Fruit fly (Drosophila melanogaster) whole organism, embryonic: ENCODE data around the gene Ras85D.

Experiments used
- ATbp ChIP-seq: fragments of 200-800 bp; sonication (Bioruptor generic); optimal IDR thresholded peaks from 2 replicates; lab custom pipeline; 2017; ENCODE audit warnings: missing biosample characterization, mild to moderate bottlenecking, missing genetic modification characterization, missing genetic modification reagents
- Adf1 ChIP-seq: fragments of 200-800 bp; sonication (Bioruptor generic); IDR thresholded peaks from 2 replicates; pipeline ENCODE4 v1.3.6; 2022; ENCODE audit warnings: missing biosample characterization, missing genetic modification characterization
- Awh ChIP-seq: fragments of 200-800 bp; sonication (Bioruptor generic); IDR thresholded peaks from 2 replicates; pipeline ENCODE4, ENCODE4 v1.3.6; 2022; ENCODE audit warnings: missing biosample characterization, missing genetic modification characterization
- Bdp1 ChIP-seq: fragments of 200-800 bp; sonication (Bioruptor generic); optimal IDR thresholded peaks from 3 replicates; lab custom pipeline; 2016; ENCODE audit warnings: missing biosample characterization, missing genetic modification characterization
- Blimp-1 ChIP-seq: fragments of 200-800 bp; sonication (Bioruptor generic); optimal IDR thresholded peaks from 3 replicates; lab custom pipeline; 2018; ENCODE audit warnings: missing biosample characterization, missing genetic modification characterization, mild to moderate bottlenecking, moderate library complexity, missing genetic modification reagents
- CG10267 ChIP-seq: fragments of 200-800 bp; sonication (Bioruptor generic); optimal IDR thresholded peaks from 2 replicates; lab custom pipeline; 2018; ENCODE audit warnings: missing biosample characterization, mild to moderate bottlenecking, missing genetic modification characterization, moderate library complexity
- CG11456 ChIP-seq: fragments of 200-800 bp; sonication (Bioruptor generic); IDR thresholded peaks from 3 replicates; pipeline ENCODE4 v1.3.6; 2022; ENCODE audit warnings: missing biosample characterization, missing genetic modification characterization
- CG1233 ChIP-seq: fragments of 200-800 bp; sonication (Bioruptor generic); optimal IDR thresholded peaks from 4 replicates; lab custom pipeline; 2018; ENCODE audit warnings: missing biosample characterization, mild to moderate bottlenecking, missing genetic modification characterization
- CG12769 ChIP-seq: fragments of 200-800 bp; sonication (Bioruptor generic); optimal IDR thresholded peaks from 2 replicates; lab custom pipeline; 2019; ENCODE audit warnings: missing biosample characterization, mild to moderate bottlenecking, missing genetic modification characterization, moderate library complexity
- CG13624 ChIP-seq: fragments of 200-800 bp; sonication (Bioruptor generic); optimal IDR thresholded peaks from 2 replicates; lab custom pipeline; 2016; ENCODE audit warnings: missing biosample characterization, missing genetic modification characterization
- CG15011 ChIP-seq: fragments of 200-800 bp; sonication (Bioruptor generic); optimal IDR thresholded peaks from 3 replicates; lab custom pipeline; 2018; ENCODE audit warnings: missing biosample characterization, mild to moderate bottlenecking, missing genetic modification characterization
- CG17186 ChIP-seq: fragments of 200-800 bp; sonication (Bioruptor generic); optimal IDR thresholded peaks from 3 replicates; lab custom pipeline; 2017; ENCODE audit warnings: missing biosample characterization, missing genetic modification reagents, missing genetic modification characterization
- CG17328 ChIP-seq: fragments of 200-800 bp; sonication (Bioruptor generic); IDR thresholded peaks from 2 replicates; pipeline ENCODE4 v1.3.6; 2022; ENCODE audit warnings: missing biosample characterization, missing genetic modification characterization
- CG17359 ChIP-seq: fragments of 200-800 bp; sonication (Bioruptor generic); optimal IDR thresholded peaks from 3 replicates; lab custom pipeline; 2018; ENCODE audit warnings: missing biosample characterization, mild to moderate bottlenecking, missing genetic modification characterization, moderate library complexity
- CG30431 ChIP-seq: fragments of 200-800 bp; sonication (Bioruptor generic); optimal IDR thresholded peaks from 2 replicates; lab custom pipeline; 2017; ENCODE audit warnings: missing biosample characterization, missing genetic modification characterization
- CG3065 ChIP-seq: fragments of 200-800 bp; sonication (Bioruptor generic); optimal IDR thresholded peaks from 2 replicates; lab custom pipeline; 2016; ENCODE audit warnings: missing biosample characterization, missing genetic modification characterization
- CG31388 ChIP-seq: fragments of 200-800 bp; sonication (Bioruptor generic); optimal IDR thresholded peaks from 2 replicates; lab custom pipeline; 2016; ENCODE audit warnings: missing biosample characterization, missing genetic modification characterization
- CG3163 ChIP-seq: fragments of 200-800 bp; sonication (Bioruptor generic); optimal IDR thresholded peaks from 3 replicates; lab custom pipeline; 2016; ENCODE audit warnings: missing biosample characterization, missing genetic modification characterization
- CG32532 ChIP-seq: fragments of 200-800 bp; sonication (Bioruptor generic); IDR thresholded peaks from 2 replicates; pipeline ENCODE4 v1.3.6; 2022; ENCODE audit warnings: missing biosample characterization, missing genetic modification characterization
- CG4617 ChIP-seq: fragments of 200-800 bp; sonication (Bioruptor generic); optimal IDR thresholded peaks from 3 replicates; lab custom pipeline; 2016; ENCODE audit warnings: missing biosample characterization, missing genetic modification characterization, borderline replicate concordance
- CG4820 ChIP-seq: fragments of 200-800 bp; sonication (Bioruptor generic); optimal IDR thresholded peaks from 3 replicates; lab custom pipeline; 2016; ENCODE audit warnings: missing biosample characterization, missing genetic modification characterization
- CG5953 ChIP-seq: fragments of 200-800 bp; sonication (Bioruptor generic); IDR thresholded peaks from 2 replicates; pipeline ENCODE4 v1.3.6; 2022; ENCODE audit warnings: missing biosample characterization, missing genetic modification characterization
- CG6813 ChIP-seq: fragments of 200-800 bp; sonication (Bioruptor generic); optimal IDR thresholded peaks from 2 replicates; lab custom pipeline; 2017; ENCODE audit warnings: missing biosample characterization, missing genetic modification characterization, mild to moderate bottlenecking, moderate library complexity, missing genetic modification reagents
- CG6854 ChIP-seq: fragments of 200-800 bp; sonication (Bioruptor generic); optimal IDR thresholded peaks from 3 replicates; lab custom pipeline; 2017; ENCODE audit warnings: missing biosample characterization, mild to moderate bottlenecking, missing genetic modification characterization
- CHES-1-like ChIP-seq: fragments of 200-800 bp; sonication (Bioruptor generic); optimal IDR thresholded peaks from 2 replicates; lab custom pipeline; 2016; ENCODE audit warnings: missing biosample characterization, missing genetic modification characterization
- E2f1 ChIP-seq: fragments of 200-800 bp; sonication (Bioruptor generic); IDR thresholded peaks from 2 replicates; pipeline ENCODE4 v1.3.6; 2022; ENCODE audit warnings: missing biosample characterization, missing genetic modification characterization
- ERR ChIP-seq: fragments of 200-800 bp; sonication (Bioruptor generic); optimal IDR thresholded peaks from 2 replicates; lab custom pipeline; 2016; ENCODE audit warnings: missing biosample characterization, missing genetic modification characterization
- Eip74EF ChIP-seq, 2 experiments: fragments of 200-800 bp in 1 of 2; fragments of >200 bp in 1 of 2; sonication (Bioruptor generic) in 1 of 2; optimal IDR thresholded peaks; 2 replicates each; lab custom pipeline; 2017 to 2019; ENCODE audit warnings: missing biosample characterization in 2 of 2, missing genetic modification characterization in 2 of 2, mild to moderate bottlenecking in 1 of 2, moderate library complexity in 1 of 2
- Ets97D ChIP-seq: fragments of 200-800 bp; sonication (Bioruptor generic); optimal IDR thresholded peaks from 3 replicates; lab custom pipeline; 2016; ENCODE audit warnings: missing biosample characterization, missing genetic modification characterization
- Hand ChIP-seq: fragments of 200-800 bp; sonication (Bioruptor generic); optimal IDR thresholded peaks from 2 replicates; lab custom pipeline; 2017; ENCODE audit warnings: mild to moderate bottlenecking, missing biosample characterization, missing genetic modification reagents, missing genetic modification characterization
- Hmx ChIP-seq: fragments of 200-800 bp; sonication (Bioruptor generic); optimal IDR thresholded peaks from 2 replicates; lab custom pipeline; 2016; ENCODE audit warnings: missing biosample characterization, missing genetic modification characterization
- Lpt ChIP-seq: fragments of >200 bp; optimal IDR thresholded peaks from 2 replicates; lab custom pipeline; 2018; ENCODE audit warnings: missing biosample characterization, missing genetic modification characterization
- Med ChIP-seq: fragments of 200-800 bp; sonication (Bioruptor generic); peaks from one replicate; lab custom pipeline; 2016; ENCODE audit warnings: missing biosample characterization, missing genetic modification characterization, mild to moderate bottlenecking, inconsistent platforms, moderate library complexity
- Ravus ChIP-seq: fragments of 200-800 bp; sonication (Bioruptor generic); IDR thresholded peaks from 2 replicates; pipeline ENCODE4 v1.3.6; 2022; ENCODE audit warnings: missing biosample characterization, missing genetic modification characterization
- br ChIP-seq: fragments of >200 bp; optimal IDR thresholded peaks from 2 replicates; lab custom pipeline; 2017
- chm ChIP-seq: fragments of 200-800 bp; sonication (Bioruptor generic); IDR thresholded peaks from 2 replicates; pipeline ENCODE4 v1.3.6; 2022; ENCODE audit warnings: missing biosample characterization, missing genetic modification characterization
- ci ChIP-seq: fragments of 200-800 bp; sonication (Bioruptor generic); IDR thresholded peaks from 3 replicates; pipeline ENCODE4 v1.3.6; 2022; ENCODE audit warnings: missing biosample characterization, missing genetic modification characterization
- croc ChIP-seq: fragments of 200-800 bp; sonication (Bioruptor generic); conservative IDR thresholded peaks from 3 replicates; pipeline ENCODE4 v1.3.6; 2022; ENCODE audit warnings: missing biosample characterization, missing genetic modification characterization
- dpn ChIP-seq, 2 experiments: fragments of 200-800 bp; sonication (Bioruptor generic); optimal IDR thresholded peaks; 3 replicates each; lab custom pipeline; 2016; ENCODE audit warnings: missing biosample characterization in 2 of 2, missing genetic modification characterization in 2 of 2
- gcm ChIP-seq: fragments of 200-800 bp; sonication (Bioruptor generic); optimal IDR thresholded peaks from 2 replicates; lab custom pipeline; 2019; ENCODE audit warnings: missing biosample characterization, mild to moderate bottlenecking, missing genetic modification characterization, moderate library complexity
- grau ChIP-seq: fragments of 200-800 bp; optimal IDR thresholded peaks from 3 replicates; lab custom pipeline; 2019; ENCODE audit warnings: missing biosample characterization, mild to moderate bottlenecking, missing genetic modification characterization, moderate library complexity
- ham ChIP-seq: fragments of 200-800 bp; sonication (Bioruptor generic); IDR thresholded peaks from 2 replicates; pipeline ENCODE4 v1.3.6; 2022; ENCODE audit warnings: missing biosample characterization, missing genetic modification characterization
- jumu ChIP-seq: fragments of 200-800 bp; sonication (Bioruptor generic); optimal IDR thresholded peaks from 3 replicates; lab custom pipeline; 2016; ENCODE audit warnings: missing biosample characterization, missing genetic modification characterization
- lbe ChIP-seq: fragments of 200-800 bp; sonication (Bioruptor generic); optimal IDR thresholded peaks from 2 replicates; lab custom pipeline; 2016; ENCODE audit warnings: missing biosample characterization, mild to moderate bottlenecking, missing genetic modification characterization
- mld ChIP-seq: fragments of 200-800 bp; sonication (Bioruptor generic); IDR thresholded peaks from 3 replicates; pipeline ENCODE4 v1.3.6; 2022; ENCODE audit warnings: missing biosample characterization, missing genetic modification characterization; ENCODE audit not compliant: partially characterized antibody
- otp ChIP-seq: fragments of 200-800 bp; sonication (Bioruptor generic); IDR thresholded peaks from 3 replicates; pipeline ENCODE4, ENCODE4 v1.3.6; 2022; ENCODE audit warnings: missing biosample characterization, missing genetic modification characterization
- sob ChIP-seq: fragments of 200-800 bp; sonication (Bioruptor generic); IDR thresholded peaks from 2 replicates; pipeline ENCODE4 v1.3.6; 2022; ENCODE audit warnings: missing biosample characterization, missing genetic modification characterization
- ttk ChIP-seq: fragments of 200-800 bp; sonication (Bioruptor generic); IDR thresholded peaks from 2 replicates; pipeline ENCODE4 v2.1.2; 2022; ENCODE audit warnings: missing biosample characterization, missing genetic modification characterization
- vvl ChIP-seq: fragments of 200-800 bp; sonication (Bioruptor generic); IDR thresholded peaks from 2 replicates; pipeline ENCODE4 v1.3.6; 2022; ENCODE audit warnings: missing biosample characterization, missing genetic modification characterization

The Ras85D gene

dm6 chr3R:9527907-9528842 lies 15.3 kb upstream of the Ras85D start:
- no peak for TF ChIP-seq Lpt (GFP tag; lab: Kevin White, UChicago)
- peak; percentile 97 for TF ChIP-seq vvl (GFP tag; lab: Robert Waterston, UW)
- peak; percentile 88 for TF ChIP-seq ci (GFP tag; lab: Robert Waterston, UW)
- TF ChIP-seq CG13624 (GFP tag; lab: Kevin White, UChicago): peak; percentile 95
- TF ChIP-seq E2f1 (GFP tag; lab: Robert Waterston, UW): peak; percentile 92
- peak; percentile 67 for TF ChIP-seq Hand (GFP tag; lab: Kevin White, UChicago)
- TF ChIP-seq br (lab: Kevin White, UChicago): no peak
- TF ChIP-seq Eip74EF (GFP tag; optimal IDR thresholded peaks at IDR 0.05; lab: Kevin White, UChicago): peak in 1 of 2 experiments; percentile 65
- peak; percentile 90 for TF ChIP-seq chm
- TF ChIP-seq Hmx (GFP tag; lab: Kevin White, UChicago): peak; percentile 73
- TF ChIP-seq jumu: peak; percentile 90
- TF ChIP-seq mld (GFP tag; lab: Robert Waterston, UW): no peak
- peak; percentile 81 for TF ChIP-seq CG4820 (GFP tag; lab: Kevin White, UChicago)
- TF ChIP-seq grau (tag; lab: Kevin White, UChicago): peak; percentile 83
- peak; percentile 82 for TF ChIP-seq ttk (GFP tag; lab: Robert Waterston, UW)
- peak; percentile 90 for TF ChIP-seq CHES-1-like (GFP tag; lab: Kevin White, UChicago)
- peak; percentile 78 for TF ChIP-seq Ets97D (GFP tag; lab: Kevin White, UChicago)
- peak; percentile 89 for TF ChIP-seq CG1233
- peak; percentile 83 for TF ChIP-seq Blimp-1
- TF ChIP-seq CG17359 (tag; lab: Kevin White, UChicago): peak; percentile 86
- TF ChIP-seq Awh: peak; percentile 71
- TF ChIP-seq ATbp (GFP tag; lab: Kevin White, UChicago): peak; percentile 81
- TF ChIP-seq Ravus (GFP tag; lab: Robert Waterston, UW): peak; percentile 84
- TF ChIP-seq gcm: peak; percentile 43
- TF ChIP-seq CG6813 (GFP tag; lab: Kevin White, UChicago): peak; percentile 89
- peak; percentile 50 for TF ChIP-seq CG3163
- peak; percentile 95 for TF ChIP-seq sob
- peak; percentile 89 for TF ChIP-seq CG6854 (GFP tag; lab: Kevin White, UChicago)
- peak; percentile 76 for TF ChIP-seq CG17328
- peak; percentile 72 for TF ChIP-seq Bdp1 (GFP tag; lab: Kevin White, UChicago)
- TF ChIP-seq ham: peak; percentile 68; the same call in 1 of the 2 replicates
- TF ChIP-seq CG15011 (GFP tag; lab: Kevin White, UChicago): peak; percentile 85
- peak; percentile 45 for TF ChIP-seq CG3065 (GFP tag; lab: Kevin White, UChicago)
- peak; percentile 93 for TF ChIP-seq CG11456
- peak; percentile 85 for TF ChIP-seq otp (GFP tag; lab: Robert Waterston, UW)
- TF ChIP-seq Med: peak; percentile 100
- TF ChIP-seq CG32532 (GFP tag; lab: Robert Waterston, UW): peak; percentile 98
- TF ChIP-seq croc (GFP tag; lab: Robert Waterston, UW): no peak; the same call in 2 of the 3 replicates
- TF ChIP-seq lbe: peak; percentile 95
- peak; percentile 56 for TF ChIP-seq CG30431
- peak; percentile 77 for TF ChIP-seq CG5953 (GFP tag; lab: Robert Waterston, UW)
- no peak for TF ChIP-seq CG4617 (GFP tag; lab: Kevin White, UChicago)
- peak; percentile 64 for TF ChIP-seq CG10267 (tag; lab: Kevin White, UChicago)
- peak; percentile 20 for TF ChIP-seq CG17186 (GFP tag; lab: Kevin White, UChicago)
- peak; percentile 94 for TF ChIP-seq CG12769 (tag; lab: Kevin White, UChicago)
- peak; percentile 69 for TF ChIP-seq Adf1 (GFP tag; lab: Robert Waterston, UW)
- peak; percentile 84 to 92 for TF ChIP-seq dpn (GFP tag; optimal IDR thresholded peaks at IDR 0.05; lab: Kevin White, UChicago)
- TF ChIP-seq ERR (GFP tag; lab: Kevin White, UChicago): peak; percentile 91
- peak; percentile 18 for TF ChIP-seq CG31388 (GFP tag; lab: Kevin White, UChicago)
